Worm (Caenorhabditis elegans) whole organism, L3 larva: ENCODE measurements around the gene C43D7.4.

ENCODE experiments used
- ama-1 ChIP-seq: fragments of 150-350 bp; optimal IDR thresholded peaks from 2 replicates; lab custom pipeline; 2018
- elt-2 ChIP-seq: sonication (generic microtip); optimal IDR thresholded peaks from 2 replicates; lab custom pipeline; 2016; ENCODE audit warnings: missing genetic modification reagents, mild to moderate bottlenecking, missing genetic modification characterization, missing compliant biosample characterization
- fos-1 ChIP-seq: fragments of 150-350 bp; optimal IDR thresholded peaks from 2 replicates; lab custom pipeline; 2014; ENCODE audit warnings: missing biosample characterization, missing genetic modification characterization
- nhr-23 ChIP-seq: fragments of 150-350 bp; optimal IDR thresholded peaks from 2 replicates; lab custom pipeline; 2014; ENCODE audit warnings: missing biosample characterization, missing genetic modification reagents, missing genetic modification characterization
- nhr-76 ChIP-seq: fragments of 150-350 bp; sonication (generic microtip); optimal IDR thresholded peaks from 5 replicates; lab custom pipeline; 2014; ENCODE audit warnings: missing biosample characterization, missing genetic modification characterization
- nhr-77 ChIP-seq: fragments of 150-350 bp; optimal IDR thresholded peaks from 2 replicates; lab custom pipeline; 2014; ENCODE audit warnings: missing biosample characterization, missing genetic modification characterization
- unc-62 ChIP-seq: fragments of 150-350 bp; sonication (generic microtip); optimal IDR thresholded peaks from 4 replicates; lab custom pipeline; 2014; ENCODE audit warnings: missing biosample characterization, missing genetic modification reagents, missing genetic modification characterization
- zag-1 ChIP-seq: fragments of 150-350 bp; optimal IDR thresholded peaks from 2 replicates; lab custom pipeline; 2014; ENCODE audit warnings: missing biosample characterization, missing genetic modification characterization

DNA sequence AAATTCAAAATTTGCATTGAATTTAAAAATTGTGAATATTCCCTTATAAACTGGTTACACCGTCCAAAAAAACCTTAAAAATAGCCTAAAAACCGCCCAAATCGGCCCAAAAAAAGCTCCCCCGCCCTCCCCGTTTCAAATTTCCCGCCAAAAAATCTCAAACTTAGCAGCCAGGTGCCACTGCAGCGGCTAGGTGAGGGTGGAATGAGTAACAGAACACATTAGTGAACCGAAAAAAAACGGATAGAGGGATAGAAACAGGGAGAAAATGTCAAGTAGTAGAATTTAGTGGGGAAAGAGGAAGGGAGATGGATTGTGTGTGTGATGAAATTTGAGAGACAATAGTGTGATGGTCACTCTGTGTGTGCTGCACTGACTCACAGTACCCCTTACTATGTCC is 29.7 kb upstream of the C43D7.4 start:
- no peak for TF ChIP-seq nhr-77 (tag; lab: Kevin White, UChicago)
- TF ChIP-seq ama-1 (lab: Kevin White, UChicago) = no peak
- no peak for TF ChIP-seq zag-1 (tag; lab: Kevin White, UChicago)
- no peak for TF ChIP-seq nhr-76 (tag; lab: Kevin White, UChicago)
- TF ChIP-seq unc-62 (GFP tag; lab: Kevin White, UChicago) = no peak
- TF ChIP-seq nhr-23 (tag; lab: Kevin White, UChicago) = no peak
- no peak for TF ChIP-seq elt-2 (tag; lab: Kevin White, UChicago)
- no peak for TF ChIP-seq fos-1 (tag; lab: Kevin White, UChicago)
